Worm (Caenorhabditis elegans) whole organism, L2 larva: ENCODE measurements around the gene Y51H7C.13.

Source experiments
- ZK546.5 ChIP-seq: sonication (generic microtip); optimal IDR thresholded peaks from 2 replicates; lab custom pipeline; 2017; ENCODE audit warnings: missing biosample characterization, missing genetic modification characterization
- ceh-82 ChIP-seq: fragments of 150-350 bp; optimal IDR thresholded peaks from 2 replicates; lab custom pipeline; 2014; ENCODE audit warnings: missing biosample characterization, missing genetic modification characterization
- egl-27 ChIP-seq: sonication (generic microtip); optimal IDR thresholded peaks from 3 replicates; lab custom pipeline; 2017; ENCODE audit warnings: missing biosample characterization, missing genetic modification reagents, missing genetic modification characterization
- fos-1 ChIP-seq: fragments of 150-350 bp; optimal IDR thresholded peaks from 2 replicates; lab custom pipeline; 2014; ENCODE audit warnings: missing biosample characterization, missing genetic modification characterization
- lin-39 ChIP-seq: fragments of 150-350 bp; optimal IDR thresholded peaks from 2 replicates; lab custom pipeline; 2014; ENCODE audit warnings: missing biosample characterization, missing genetic modification reagents, missing genetic modification characterization
- nhr-10 ChIP-seq: sonication (generic microtip); optimal IDR thresholded peaks from 2 replicates; lab custom pipeline; 2017; ENCODE audit warnings: missing biosample characterization, missing genetic modification characterization
- nhr-12 ChIP-seq: fragments of 150-350 bp; optimal IDR thresholded peaks from 2 replicates; lab custom pipeline; 2014; ENCODE audit warnings: missing biosample characterization, missing genetic modification characterization
- nhr-25 ChIP-seq: fragments of 150-350 bp; sonication (generic microtip); optimal IDR thresholded peaks from 3 replicates; lab custom pipeline; 2014; ENCODE audit warnings: missing biosample characterization, missing genetic modification characterization
- nhr-77 ChIP-seq: fragments of 150-350 bp; optimal IDR thresholded peaks from 2 replicates; lab custom pipeline; 2014; ENCODE audit warnings: missing biosample characterization, missing genetic modification characterization
- unc-55 ChIP-seq: fragments of 150-350 bp; sonication (generic microtip); optimal IDR thresholded peaks from 3 replicates; lab custom pipeline; 2014; ENCODE audit warnings: missing biosample characterization, missing genetic modification reagents, missing genetic modification characterization
- unc-62 ChIP-seq: fragments of 150-350 bp; optimal IDR thresholded peaks from 2 replicates; lab custom pipeline; 2014; ENCODE audit warnings: missing biosample characterization, missing genetic modification reagents, missing genetic modification characterization

DNA sequence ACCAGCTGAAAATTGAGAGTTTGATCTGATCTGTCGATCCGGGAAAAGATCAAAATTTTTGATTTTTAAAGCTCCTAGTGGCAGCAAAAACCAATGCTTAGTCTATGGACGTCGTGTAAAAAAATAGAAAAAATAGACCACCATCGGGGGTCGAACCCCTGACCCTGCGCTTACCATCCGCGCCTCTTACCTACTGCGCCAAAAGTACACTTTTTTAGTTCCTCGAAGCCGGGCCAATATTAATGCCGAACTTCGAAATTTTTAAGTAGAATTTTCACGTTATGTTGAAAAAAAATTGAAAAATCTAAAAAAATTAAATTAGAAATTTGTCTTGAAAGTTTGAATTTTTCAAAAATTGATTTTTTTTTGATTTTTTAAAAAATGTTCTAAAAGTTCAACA lies 11.6 kb upstream of the Y51H7C.13 start:
- TF ChIP-seq nhr-10 (tag; lab: Kevin White, UChicago) (no peak), nhr-77 (tag; lab: Kevin White, UChicago) (no peak), egl-27 (no peak), ZK546.5 (tag; lab: Kevin White, UChicago) (no peak), nhr-12 (no peak), unc-62 (GFP tag; lab: Kevin White, UChicago) (no peak), unc-55 (GFP tag; lab: Kevin White, UChicago) (no peak), ceh-82 (tag; lab: Kevin White, UChicago) (no peak), lin-39 (no peak), nhr-25 (tag; lab: Kevin White, UChicago) (no peak), fos-1 (tag; lab: Kevin White, UChicago) (no peak)
